Fruit fly (Drosophila melanogaster): Measurements from ENCODE around the gene CG1647.
A peak's percentile ranks its signal among the peaks of the same experiment; 100 is the strongest.

CG1647 gene

dm6 chr3R:28830746-28831145 is 10.7 kb downstream of the CG1647 start (continued):
- TF ChIP-seq wek (GFP tag; optimal IDR thresholded peaks at IDR 0.05) = no peak
- TF ChIP-seq CG15269 (tag; optimal IDR thresholded peaks at IDR 0.05) = peak; percentile 3
- TF ChIP-seq CG2120 (GFP tag; optimal IDR thresholded peaks at IDR 0.05) = peak; percentile 27
- TF ChIP-seq Chrac-16 (GFP tag; optimal IDR thresholded peaks at IDR 0.05) = no peak
- no peak for TF ChIP-seq CG4328 (GFP tag; optimal IDR thresholded peaks at IDR 0.05)
- no peak for TF ChIP-seq GATAe (GFP tag; conservative IDR thresholded peaks at IDR 0.05)
- TF ChIP-seq CG9932 (GFP tag; IDR thresholded peaks at IDR 0.05) = no peak
- TF ChIP-seq CG43689 (GFP tag; IDR thresholded peaks at IDR 0.05) = no peak
- TF ChIP-seq bcd (GFP tag; optimal IDR thresholded peaks at IDR 0.05) = no peak
- peak; percentile 77 for TF ChIP-seq grau (tag; optimal IDR thresholded peaks at IDR 0.05)
- TF ChIP-seq CG32772 (GFP tag; IDR thresholded peaks at IDR 0.05) = no peak
- no peak for TF ChIP-seq danr (GFP tag; IDR thresholded peaks at IDR 0.05)
- no peak for TF ChIP-seq NfI (GFP tag; optimal IDR thresholded peaks at IDR 0.05)
- TF ChIP-seq CG12769 (tag; optimal IDR thresholded peaks at IDR 0.05) = no peak
- no peak for TF ChIP-seq CG10366 (GFP tag; IDR thresholded peaks at IDR 0.05)
- TF ChIP-seq CG17802 (tag; optimal IDR thresholded peaks at IDR 0.05) = no peak
- TF ChIP-seq eve (GFP tag; optimal IDR thresholded peaks at IDR 0.05) = no peak
- TF ChIP-seq CG3726 (GFP tag; IDR thresholded peaks at IDR 0.05) = no peak
- TF ChIP-seq Stat92E (GFP tag; optimal IDR thresholded peaks at IDR 0.05) = no peak
- TF ChIP-seq her (GFP tag; optimal IDR thresholded peaks at IDR 0.05) = no peak
- TF ChIP-seq CG13424 (tag; optimal IDR thresholded peaks at IDR 0.05) = no peak
- TF ChIP-seq az2 (GFP tag; optimal IDR thresholded peaks at IDR 0.05) = peak; percentile 19
- no peak for TF ChIP-seq Hsf (GFP tag; optimal IDR thresholded peaks at IDR 0.05)
- no peak for TF ChIP-seq CG17361 (GFP tag; IDR thresholded peaks at IDR 0.05)
- no peak for TF ChIP-seq Dad (GFP tag; optimal IDR thresholded peaks at IDR 0.05)
- TF ChIP-seq H15 (GFP tag; IDR thresholded peaks at IDR 0.05) = no peak
- TF ChIP-seq CG18262 (tag; optimal IDR thresholded peaks at IDR 0.05) = no peak
- no peak for TF ChIP-seq tap (tag; optimal IDR thresholded peaks at IDR 0.05)
- no peak for TF ChIP-seq Rx (GFP tag; IDR thresholded peaks at IDR 0.05)
- no peak for TF ChIP-seq wdn (GFP tag; IDR thresholded peaks at IDR 0.05)
- TF ChIP-seq Camta (GFP tag; optimal IDR thresholded peaks at IDR 0.05) = no peak
- TF ChIP-seq Sox102F (GFP tag; optimal IDR thresholded peaks at IDR 0.05) = peak; percentile 43
- TF ChIP-seq gsb-n (tag; optimal IDR thresholded peaks at IDR 0.05) = no peak
- no peak for TF ChIP-seq CG1832 (GFP tag; optimal IDR thresholded peaks at IDR 0.05)
- no peak for TF ChIP-seq CG14050 (GFP tag; IDR thresholded peaks at IDR 0.05)
- no peak for TF ChIP-seq fd96Cb (tag; optimal IDR thresholded peaks at IDR 0.05)
- no peak for TF ChIP-seq CG5953 (GFP tag; IDR thresholded peaks at IDR 0.05)
- no peak for TF ChIP-seq al (GFP tag; IDR thresholded peaks at IDR 0.05)
- TF ChIP-seq pros (GFP tag; optimal IDR thresholded peaks at IDR 0.05) = no peak
- TF ChIP-seq Fer3 (tag; optimal IDR thresholded peaks at IDR 0.05) = peak; percentile 23
- no peak for TF ChIP-seq hth (optimal IDR thresholded peaks at IDR 0.05)
- no peak for TF ChIP-seq kay (GFP tag; optimal IDR thresholded peaks at IDR 0.05)
- no peak for TF ChIP-seq CG10462 (GFP tag; optimal IDR thresholded peaks at IDR 0.05)
- no peak for TF ChIP-seq CG15601 (tag; optimal IDR thresholded peaks at IDR 0.05)
- TF ChIP-seq ato (GFP tag; IDR thresholded peaks at IDR 0.05; ENCODE audit: partially characterized antibody) = no peak
- TF ChIP-seq Dll (GFP tag; IDR thresholded peaks at IDR 0.05; ENCODE audit: partially characterized antibody) = no peak
- TF ChIP-seq CG11560 (tag; IDR thresholded peaks at IDR 0.05) = no peak
- TF ChIP-seq bsh (GFP tag; optimal IDR thresholded peaks at IDR 0.05) = peak in 1 of 2 experiments; percentile 3
- TF ChIP-seq D19B (GFP tag; optimal IDR thresholded peaks at IDR 0.05) = no peak
- TF ChIP-seq CG1602 (GFP tag; optimal IDR thresholded peaks at IDR 0.05) = no peak
- TF ChIP-seq zen2 (GFP tag; IDR thresholded peaks at IDR 0.05; ENCODE audit: partially characterized antibody) = no peak
- TF ChIP-seq CG13894 (tag; optimal IDR thresholded peaks at IDR 0.05) = no peak
